Fruit fly (Drosophila melanogaster): ENCODE results near the gene CG42724.

The CG42724 gene

DNA sequence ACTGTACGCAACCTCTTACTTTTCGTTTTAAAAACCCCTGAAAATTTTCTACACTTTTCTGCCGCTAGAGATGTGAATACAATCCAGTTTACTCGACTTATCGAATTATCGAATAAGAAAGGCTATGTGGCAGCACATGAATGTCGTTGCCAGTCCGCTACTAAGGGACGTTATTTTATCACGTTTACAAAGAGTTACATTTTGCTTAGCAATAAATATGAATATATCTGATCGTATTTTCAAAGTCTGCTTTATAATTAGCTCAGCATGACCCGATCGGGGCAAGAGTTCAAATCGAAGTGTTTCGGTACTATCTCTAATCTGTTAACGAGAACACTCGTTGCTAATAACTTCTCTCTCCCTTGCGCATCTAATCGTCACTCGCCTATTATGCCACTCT is at the start of gene CG42724 (continued):
- TF ChIP-seq danr (GFP tag; IDR thresholded peaks at IDR 0.05) = 0 out of 2 replicates have a peak, but pooled peaks have one; percentile 33
- TF ChIP-seq ase (GFP tag; IDR thresholded peaks at IDR 0.05) = 0 out of 3 replicates have a peak, but pooled peaks have one; percentile 38
- no peak for TF ChIP-seq nau (GFP tag; optimal IDR thresholded peaks at IDR 0.05)
- TF ChIP-seq HLH4C (GFP tag; IDR thresholded peaks at IDR 0.05; ENCODE audit: partially characterized antibody) = no peak
- TF ChIP-seq CG11398 (GFP tag; optimal IDR thresholded peaks at IDR 0.05) = peak; percentile 52
- peak; percentile 44 for TF ChIP-seq p53 (GFP tag; optimal IDR thresholded peaks at IDR 0.05)
- TF ChIP-seq Usf (GFP tag; optimal IDR thresholded peaks at IDR 0.05) = no peak
- peak; percentile 45 for TF ChIP-seq NC2α (GFP tag; optimal IDR thresholded peaks at IDR 0.05)
- TF ChIP-seq CG9876 (GFP tag; optimal IDR thresholded peaks at IDR 0.05) = peak; percentile 75
- TF ChIP-seq Deaf1 (tag; optimal IDR thresholded peaks at IDR 0.05) = no peak
- TF ChIP-seq bsh (GFP tag; optimal IDR thresholded peaks at IDR 0.05) = no peak
- no peak for TF ChIP-seq Sox100B (GFP tag; optimal IDR thresholded peaks at IDR 0.05)
- peak; percentile 12 for TF ChIP-seq kay (GFP tag; optimal IDR thresholded peaks at IDR 0.05)
- peak; percentile 71 for TF ChIP-seq trem (tag; optimal IDR thresholded peaks at IDR 0.05)
- no peak for TF ChIP-seq CG17912 (GFP tag; optimal IDR thresholded peaks at IDR 0.05)
- peak; percentile 73 for TF ChIP-seq NC2β (GFP tag; optimal IDR thresholded peaks at IDR 0.05)
- TF ChIP-seq Atf3 (GFP tag; optimal IDR thresholded peaks at IDR 0.05) = peak; percentile 53
- TF ChIP-seq Dbx (GFP tag; IDR thresholded peaks at IDR 0.05) = no peak
- no peak for TF ChIP-seq CG16779 (GFP tag; IDR thresholded peaks at IDR 0.05)
- peak; percentile 68 for TF ChIP-seq Bteb2 (GFP tag; optimal IDR thresholded peaks at IDR 0.05)
- TF ChIP-seq Dfd (GFP tag; optimal IDR thresholded peaks at IDR 0.05) = no peak
- 0 out of 2 replicates have a peak, but pooled peaks have one; percentile 30 for TF ChIP-seq CG31224 (GFP tag; IDR thresholded peaks at IDR 0.05)
- TF ChIP-seq CHES-1-like (GFP tag; optimal IDR thresholded peaks at IDR 0.05) = peak; percentile 88
- no peak for TF ChIP-seq pros (GFP tag; optimal IDR thresholded peaks at IDR 0.05)
- TF ChIP-seq CG2875 (GFP tag; optimal IDR thresholded peaks at IDR 0.05) = no peak
- peak; percentile 69 for TF ChIP-seq dm (GFP tag; optimal IDR thresholded peaks at IDR 0.05)
- TF ChIP-seq CG12942 (GFP tag; optimal IDR thresholded peaks at IDR 0.05) = peak; percentile 41
- peak; percentile 43; the same call in 1 of the 2 replicates for TF ChIP-seq Rx (GFP tag; IDR thresholded peaks at IDR 0.05)
- peak; percentile 43; the same call in 1 of the 2 replicates for TF ChIP-seq gsb (GFP tag; IDR thresholded peaks at IDR 0.05)
- TF ChIP-seq CG17612 (GFP tag; IDR thresholded peaks at IDR 0.05) = no peak
- peak; percentile 29; the same call in 1 of the 2 replicates for TF ChIP-seq E2f2 (GFP tag; IDR thresholded peaks at IDR 0.05)
- peak; percentile 24 for TF ChIP-seq Dp (GFP tag; optimal IDR thresholded peaks at IDR 0.05)
- TF ChIP-seq CG2199 (GFP tag; IDR thresholded peaks at IDR 0.05) = 0 out of 3 replicates have a peak, but pooled peaks have one; percentile 55
- TF ChIP-seq CG12155 (GFP tag; optimal IDR thresholded peaks at IDR 0.05) = peak; percentile 100
- TF ChIP-seq Ptx1 (GFP tag; IDR thresholded peaks at IDR 0.05) = peak; percentile 74
- TF ChIP-seq CG34422 (GFP tag; IDR thresholded peaks at IDR 0.05) = peak; percentile 44; the same call in 1 of the 3 replicates
- no peak for TF ChIP-seq Dip2 (GFP tag; IDR thresholded peaks at IDR 0.05)
- TF ChIP-seq CG43689 (GFP tag; IDR thresholded peaks at IDR 0.05) = no peak
- TF ChIP-seq CG16863 (GFP tag; optimal IDR thresholded peaks at IDR 0.05) = peak; percentile 70
- TF ChIP-seq fru (optimal IDR thresholded peaks at IDR 0.05) = peak; percentile 60
- 0 out of 2 replicates have a peak, but pooled peaks have one; percentile 21 for TF ChIP-seq wdn (GFP tag; IDR thresholded peaks at IDR 0.05)
- TF ChIP-seq CG9797 (GFP tag; optimal IDR thresholded peaks at IDR 0.05) = peak; percentile 58
- no peak for TF ChIP-seq hbn (GFP tag; IDR thresholded peaks at IDR 0.05; ENCODE audit: partially characterized antibody)

DNA sequence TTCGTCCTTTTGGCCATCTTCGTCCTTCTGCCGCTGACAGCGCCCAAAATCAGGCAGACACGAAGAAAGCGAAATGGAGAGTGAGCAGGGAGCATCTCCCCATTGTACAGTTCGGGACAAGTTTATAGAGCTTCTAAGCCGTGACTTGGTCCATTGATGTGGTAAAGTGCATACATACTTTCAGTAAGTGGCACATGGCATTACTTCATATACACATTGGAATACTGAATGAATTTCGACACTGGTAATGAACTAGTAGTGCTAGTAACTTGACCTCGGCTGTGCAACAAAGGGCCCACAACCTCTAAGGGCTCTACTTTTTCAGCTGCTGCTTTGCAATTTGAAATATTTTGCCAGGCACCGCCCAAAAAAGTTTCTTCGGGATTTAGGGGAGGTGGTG is 48.2 kb upstream of the CG42724 start:
- TF ChIP-seq nmo (GFP tag; optimal IDR thresholded peaks at IDR 0.05) (peak; percentile 61), eve (GFP tag; optimal IDR thresholded peaks at IDR 0.05) (peak in 1 of 2 experiments; percentile 53), ind (GFP tag; optimal IDR thresholded peaks at IDR 0.05) (peak; percentile 84), dan (GFP tag; IDR thresholded peaks at IDR 0.05) (no peak), Lhr (GFP tag; optimal IDR thresholded peaks at IDR 0.05) (no peak), grn (GFP tag; optimal IDR thresholded peaks at IDR 0.05) (no peak), CG12071 (GFP tag; optimal IDR thresholded peaks at IDR 0.05) (peak; percentile 90), schlank (tag; optimal IDR thresholded peaks at IDR 0.05) (peak; percentile 83), CG6765 (GFP tag; optimal IDR thresholded peaks at IDR 0.05) (peak; percentile 75), repo (GFP tag; optimal IDR thresholded peaks at IDR 0.05) (peak; percentile 33), Fer2 (tag; optimal IDR thresholded peaks at IDR 0.05) (peak; percentile 63), Atf-2 (GFP tag; optimal IDR thresholded peaks at IDR 0.05) (peak; percentile 58)
